Fruit fly (Drosophila melanogaster): ENCODE results near the gene Dnah3.

DNA sequence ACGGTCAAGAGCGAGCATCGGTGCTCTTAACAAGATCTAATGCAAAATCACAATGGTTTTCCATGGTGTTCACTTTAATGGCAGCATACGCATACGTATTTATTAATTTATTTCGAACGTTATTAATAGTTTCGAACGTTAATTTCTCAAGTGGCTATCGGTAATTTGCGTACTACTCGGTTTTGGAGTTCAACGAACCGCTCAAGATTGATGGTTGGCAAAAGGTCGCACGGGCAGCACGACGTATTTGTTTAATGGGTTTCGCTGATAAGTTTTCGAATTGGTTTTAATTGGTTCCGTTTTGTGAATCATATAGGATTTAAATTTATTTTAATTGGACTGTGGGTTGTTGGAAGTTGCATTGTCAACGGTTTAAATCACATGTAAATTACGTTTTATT lies 8.0 kb upstream of the Dnah3 start:
- TF ChIP-seq CG10348 (GFP tag; IDR thresholded peaks at IDR 0.05) (no peak), EcR (GFP tag; optimal IDR thresholded peaks at IDR 0.05) (no peak), CG12605 (GFP tag; IDR thresholded peaks at IDR 0.05) (no peak), Ets98B (GFP tag; IDR thresholded peaks at IDR 0.05) (no peak), CG4496 (GFP tag; IDR thresholded peaks at IDR 0.05) (no peak), CG34367 (tag; optimal IDR thresholded peaks at IDR 0.05) (no peak), Pif1B (GFP tag; optimal IDR thresholded peaks at IDR 0.05) (no peak), D1 (tag; optimal IDR thresholded peaks at IDR 0.05) (no peak), Pif1A (GFP tag; optimal IDR thresholded peaks at IDR 0.05) (no peak), CG14655 (GFP tag; optimal IDR thresholded peaks at IDR 0.05) (no peak)
